Worm (Caenorhabditis elegans) whole organism, L1 larva: ENCODE data around the gene C07B5.6.

Experiments
- aly-2 ChIP-seq: fragments of 150-350 bp; optimal IDR thresholded peaks from 2 replicates; lab custom pipeline; 2014; ENCODE audit warnings: missing biosample characterization, missing genetic modification characterization
- ceh-82 ChIP-seq, 3 experiments: fragments of 150-350 bp in 1 of 3; sonication (generic microtip) in 2 of 3; optimal IDR thresholded peaks; 2 replicates each; lab custom pipeline; 2014 to 2017; ENCODE audit warnings: missing biosample characterization in 3 of 3, missing genetic modification characterization in 3 of 3
- ceh-88 ChIP-seq: fragments of 200-800 bp; sonication (Bioruptor generic); IDR thresholded peaks from 2 replicates; pipeline ENCODE4 v1.3.6; 2022; ENCODE audit warnings: missing genetic modification characterization, missing compliant biosample characterization
- lin-39 ChIP-seq: fragments of 150-350 bp; optimal IDR thresholded peaks from 2 replicates; lab custom pipeline; 2014; ENCODE audit warnings: missing biosample characterization, missing genetic modification reagents, missing genetic modification characterization
- pqm-1 ChIP-seq: sonication (generic microtip); optimal IDR thresholded peaks from 3 replicates; lab custom pipeline; 2017; ENCODE audit warnings: missing biosample characterization, missing genetic modification characterization
- unc-30 ChIP-seq: sonication (generic microtip); optimal IDR thresholded peaks from 2 replicates; lab custom pipeline; 2017; ENCODE audit warnings: missing biosample characterization, missing genetic modification characterization
- xbp-1 ChIP-seq: sonication (generic microtip); optimal IDR thresholded peaks from 2 replicates; lab custom pipeline; 2016; ENCODE audit warnings: missing genetic modification characterization, missing compliant biosample characterization

ce11 chrX:9472170-9472569 is 46.6 kb upstream of the C07B5.6 start, which contains the start of gene gap-2:
- TF ChIP-seq pqm-1 (no peak), lin-39 (tag; lab: Kevin White, UChicago) (no peak), aly-2 (tag; lab: Kevin White, UChicago) (no peak), ceh-88 (no peak), ceh-82 (tag; optimal IDR thresholded peaks at IDR 0.05; lab: Kevin White, UChicago) (no peak), unc-30 (no peak), xbp-1 (tag; lab: Kevin White, UChicago) (no peak)
